Worm (Caenorhabditis elegans) whole organism, young adult: ENCODE results near the gene ceeh-1.

Experiments used
- B0019.2 ChIP-seq: fragments of 200-800 bp; sonication (Bioruptor generic); conservative IDR thresholded peaks from 2 replicates; pipeline ENCODE4 v1.3.6; 2022; ENCODE audit warnings: missing genetic modification reagents, missing genetic modification characterization, missing compliant biosample characterization
- C17E4.6 ChIP-seq: fragments of 200-800 bp; sonication (Bioruptor generic); IDR thresholded peaks from 2 replicates; pipeline ENCODE4 v1.3.6; 2022; ENCODE audit warnings: missing genetic modification reagents, missing genetic modification characterization, missing compliant biosample characterization
- F52B5.7 ChIP-seq: sonication (generic microtip); optimal IDR thresholded peaks from 2 replicates; lab custom pipeline; 2016; ENCODE audit warnings: mild to moderate bottlenecking, missing genetic modification characterization, missing compliant biosample characterization
- F55B11.4 ChIP-seq: sonication (generic microtip); optimal IDR thresholded peaks from 2 replicates; lab custom pipeline; 2016; ENCODE audit warnings: missing compliant biosample characterization, missing genetic modification characterization, borderline replicate concordance; ENCODE audit not compliant: insufficient read depth
- K11D2.4 ChIP-seq: fragments of 200-800 bp; sonication (Bioruptor generic); IDR thresholded peaks from 2 replicates; pipeline ENCODE4 v1.3.6; 2022; ENCODE audit warnings: missing genetic modification reagents, missing genetic modification characterization, missing compliant biosample characterization
- T07F8.4 ChIP-seq: sonication (generic microtip); optimal IDR thresholded peaks from 2 replicates; lab custom pipeline; 2016; ENCODE audit warnings: mild to moderate bottlenecking, missing genetic modification characterization, moderate library complexity, missing compliant biosample characterization
- T26A5.8 ChIP-seq: sonication (generic microtip); optimal IDR thresholded peaks from 2 replicates; lab custom pipeline; 2016; ENCODE audit warnings: missing genetic modification characterization, missing compliant biosample characterization
- cebp-1 ChIP-seq, 2 experiments: fragments of 200-800 bp in 1 of 2; sonication (Bioruptor generic) in 1 of 2; sonication (generic microtip) in 1 of 2; IDR thresholded peaks in 1 of 2; optimal IDR thresholded peaks in 1 of 2; 2 replicates each; pipeline versions ENCODE4 v1.3.6 to Lab custom; 2017 to 2022; ENCODE audit warnings: missing compliant biosample characterization in 2 of 2, missing genetic modification characterization in 2 of 2, mild to moderate bottlenecking in 1 of 2, missing genetic modification reagents in 1 of 2, moderate library complexity in 1 of 2
- ekl-4 ChIP-seq: fragments of 200-800 bp; sonication (Bioruptor generic); IDR thresholded peaks from 2 replicates; pipeline ENCODE4 v1.3.6; 2022; ENCODE audit warnings: missing genetic modification reagents, missing genetic modification characterization, missing compliant biosample characterization
- ets-4 ChIP-seq: fragments of 200-800 bp; sonication (Bioruptor generic); optimal IDR thresholded peaks from 2 replicates; lab custom pipeline; 2018; ENCODE audit warnings: mild to moderate bottlenecking, missing genetic modification characterization, missing compliant biosample characterization
- let-526 ChIP-seq: fragments of 200-800 bp; sonication (Bioruptor generic); IDR thresholded peaks from 2 replicates; pipeline ENCODE4 v1.3.6; 2022; ENCODE audit warnings: missing genetic modification reagents, missing genetic modification characterization, missing compliant biosample characterization
- lin-26 ChIP-seq: fragments of 200-800 bp; sonication (Bioruptor generic); IDR thresholded peaks from 2 replicates; pipeline ENCODE4 v1.3.6; 2022; ENCODE audit warnings: missing genetic modification reagents, missing genetic modification characterization, missing compliant biosample characterization
- lsl-1 ChIP-seq: fragments of 200-800 bp; sonication (Bioruptor generic); optimal IDR thresholded peaks from 2 replicates; lab custom pipeline; 2018; ENCODE audit warnings: mild to moderate bottlenecking, missing genetic modification characterization, moderate library complexity, missing compliant biosample characterization
- madf-10 ChIP-seq: sonication (generic microtip); optimal IDR thresholded peaks from 2 replicates; lab custom pipeline; 2016; ENCODE audit warnings: mild to moderate bottlenecking, missing genetic modification characterization, missing compliant biosample characterization
- madf-8 ChIP-seq: fragments of 200-800 bp; sonication (Bioruptor generic); conservative IDR thresholded peaks from 2 replicates; pipeline ENCODE4 v1.3.6; 2022; ENCODE audit warnings: missing genetic modification reagents, missing genetic modification characterization, missing compliant biosample characterization
- mes-4 ChIP-seq: sonication (generic microtip); optimal IDR thresholded peaks from 2 replicates; lab custom pipeline; 2016; ENCODE audit warnings: missing genotype, missing genetic modification characterization, missing compliant biosample characterization
- mxl-1 ChIP-seq: sonication (generic microtip); optimal IDR thresholded peaks from 2 replicates; lab custom pipeline; 2016; ENCODE audit warnings: missing genetic modification characterization, missing compliant biosample characterization
- nhr-80 ChIP-seq: sonication (generic microtip); optimal IDR thresholded peaks from 2 replicates; lab custom pipeline; 2016; ENCODE audit warnings: missing genetic modification characterization, missing compliant biosample characterization
- rpc-1 ChIP-seq, 2 experiments: fragments of 150-350 bp in 1 of 2; sonication (generic microtip) in 1 of 2; optimal IDR thresholded peaks; 2 replicates each; lab custom pipeline; 2014 to 2018; ENCODE audit warnings: missing biosample characterization in 1 of 2, missing genetic modification characterization in 1 of 2, missing genetic modification reagents in 1 of 2, missing genotype in 1 of 2
- snpc-1.3 ChIP-seq: sonication (generic microtip); optimal IDR thresholded peaks from 2 replicates; lab custom pipeline; 2017; ENCODE audit warnings: missing genetic modification characterization, mild to moderate bottlenecking, missing compliant biosample characterization, antibody characterized with exemption, moderate library complexity, missing genotype, missing genetic modification reagents; ENCODE audit not compliant: insufficient read depth
- tbx-9 ChIP-seq: sonication (generic microtip); optimal IDR thresholded peaks from 2 replicates; lab custom pipeline; 2016; ENCODE audit warnings: borderline replicate concordance, missing genetic modification characterization, inconsistent platforms, missing compliant biosample characterization
- zim-3 ChIP-seq: sonication (generic microtip); optimal IDR thresholded peaks from 2 replicates; lab custom pipeline; 2017; ENCODE audit warnings: mild to moderate bottlenecking, missing genetic modification characterization, moderate library complexity, missing compliant biosample characterization
- ztf-25 ChIP-seq: fragments of 200-800 bp; sonication (Bioruptor generic); IDR thresholded peaks from 2 replicates; pipeline ENCODE4 v1.3.6; 2022; ENCODE audit warnings: missing genetic modification reagents, missing genetic modification characterization, missing compliant biosample characterization
- ztf-3 ChIP-seq: fragments of 200-800 bp; sonication (Bioruptor generic); optimal IDR thresholded peaks from 2 replicates; lab custom pipeline; 2018; ENCODE audit warnings: mild to moderate bottlenecking, missing genetic modification characterization, missing compliant biosample characterization

The ceeh-1 gene

ce11 chrIII:783254-783753, 48.8 kb downstream of the ceeh-1 start, which contains the start of the genes dagl-2 and ppm-1.G (continued):
- TF ChIP-seq K11D2.4 = 0 out of 2 replicates have a peak, but pooled peaks have one; percentile 23
- TF ChIP-seq T26A5.8 (tag; lab: Kevin White, UChicago) = no peak
- no peak for TF ChIP-seq T07F8.4
- TF ChIP-seq lsl-1 (GFP tag; lab: Kevin White, UChicago) = peak; percentile 41
- TF ChIP-seq mes-4 = no peak
- no peak for TF ChIP-seq rpc-1 (optimal IDR thresholded peaks at IDR 0.05; lab: Kevin White, UChicago)
- no peak for TF ChIP-seq rpc-1 (tag; optimal IDR thresholded peaks at IDR 0.05; lab: Kevin White, UChicago)
- TF ChIP-seq ztf-25 (GFP tag; lab: Robert Waterston, UW) = no peak
- TF ChIP-seq nhr-80 (tag; lab: Kevin White, UChicago) = peak; percentile 28

- TF ChIP-seq C17E4.6 (GFP tag; lab: Robert Waterston, UW) (no peak), B0019.2 (no peak), tbx-9 (tag; lab: Kevin White, UChicago) (no peak), let-526 (GFP tag; lab: Robert Waterston, UW) (no peak), cebp-1 (GFP tag; IDR thresholded peaks at IDR 0.05; lab: Robert Waterston, UW) (0 out of 2 replicates have a peak, but pooled peaks have one; percentile 9), cebp-1 (tag; optimal IDR thresholded peaks at IDR 0.05; lab: Kevin White, UChicago) (peak; percentile 80), mxl-1 (tag; lab: Kevin White, UChicago) (no peak), zim-3 (no peak)
Observed at ce11 chrIII:782503-782902, 49.6 kb downstream of the ceeh-1 start.

ce11 chrIII:778771-779170, 53.3 kb downstream of the ceeh-1 start, which contains the start of gene alh-11:
Gene alh-11, minus strand, starts transcription at chrIII:778871.
- TF ChIP-seq F55B11.4 (tag; lab: Kevin White, UChicago) = no peak
- TF ChIP-seq lin-26 (GFP tag; lab: Robert Waterston, UW) = no peak
- no peak for TF ChIP-seq snpc-1.3 (tag; lab: Kevin White, UChicago)
- no peak for TF ChIP-seq F52B5.7
- TF ChIP-seq madf-8 (GFP tag; lab: Robert Waterston, UW) = no peak
- TF ChIP-seq C17E4.6 (GFP tag; lab: Robert Waterston, UW) = no peak
- no peak for TF ChIP-seq madf-10 (tag; lab: Kevin White, UChicago)
- no peak for TF ChIP-seq ekl-4 (GFP tag; lab: Robert Waterston, UW)
- TF ChIP-seq ets-4 = no peak
- TF ChIP-seq K11D2.4 = no peak
- TF ChIP-seq ztf-3 (GFP tag; lab: Kevin White, UChicago) = no peak
